Worm (Caenorhabditis elegans): ENCODE data around the gene srlf-35.

srlf-35 gene

ce11 chrV:477664-478212 lies 26.1 kb upstream of the srlf-35 start, which contains the start of gene nhr-55:
nhr-55 (plus strand) TSS chrV:478162.
- TF ChIP-seq Y48G9A.11 (GFP tag; IDR thresholded peaks at IDR 0.05) = no peak
- TF ChIP-seq pqm-1 (tag; optimal IDR thresholded peaks at IDR 0.05) = peak; percentile 68
- TF ChIP-seq nhr-28 (tag; optimal IDR thresholded peaks at IDR 0.05) = peak; percentile 91
- peak; percentile 36 for TF ChIP-seq dve-1 (tag; optimal IDR thresholded peaks at IDR 0.05; ENCODE audit: insufficient read depth)
- no peak for TF ChIP-seq ZK546.5 (tag; optimal IDR thresholded peaks at IDR 0.05)
- 0 out of 2 replicates have a peak, but pooled peaks have one; percentile 12 for TF ChIP-seq lin-1 (GFP tag; IDR thresholded peaks at IDR 0.05)
- peak; percentile 50 for TF ChIP-seq hlh-11 (tag; optimal IDR thresholded peaks at IDR 0.05)
- TF ChIP-seq nhr-77 (tag; optimal IDR thresholded peaks at IDR 0.05) = peak; percentile 24
- TF ChIP-seq daf-16 (GFP tag; optimal IDR thresholded peaks at IDR 0.05) = no peak
- TF ChIP-seq daf-16 (tag; optimal IDR thresholded peaks at IDR 0.05) = peak; percentile 63
- no peak for TF ChIP-seq mxl-2 (GFP tag; conservative IDR thresholded peaks at IDR 0.05)
- TF ChIP-seq dmd-6 (GFP tag; IDR thresholded peaks at IDR 0.05) = peak; percentile 87
- no peak for TF ChIP-seq Y5F2A.4 (GFP tag; optimal IDR thresholded peaks at IDR 0.05)

ce11 chrV:479046-479445 lies 24.8 kb upstream of the srlf-35 start:
- no peak for TF ChIP-seq ceh-62 (tag; optimal IDR thresholded peaks at IDR 0.05)
- no peak for TF ChIP-seq arid-1 (GFP tag; conservative IDR thresholded peaks at IDR 0.05)
- no peak for TF ChIP-seq R02D3.7 (tag; optimal IDR thresholded peaks at IDR 0.05)
- TF ChIP-seq pqm-1 (tag; optimal IDR thresholded peaks at IDR 0.05) = no peak
- no peak for TF ChIP-seq madf-5 (GFP tag; IDR thresholded peaks at IDR 0.05)
- no peak for TF ChIP-seq T20F7.1 (GFP tag; optimal IDR thresholded peaks at IDR 0.05)
- no peak for TF ChIP-seq hlh-30 (tag; optimal IDR thresholded peaks at IDR 0.05; ENCODE audit: insufficient read depth)
- TF ChIP-seq aha-1 (tag) = peak; percentile 38
- no peak for TF ChIP-seq attf-4 (tag; optimal IDR thresholded peaks at IDR 0.05)
- TF ChIP-seq duxl-1 (tag; optimal IDR thresholded peaks at IDR 0.05; ENCODE audit: poor library complexity) = no peak
- TF ChIP-seq dmd-6 (GFP tag; IDR thresholded peaks at IDR 0.05) = peak; percentile 60
- no peak for TF ChIP-seq dve-1 (tag; optimal IDR thresholded peaks at IDR 0.05; ENCODE audit: insufficient read depth)
- peak in 1 of 2 experiments; percentile 97 for TF ChIP-seq unc-62 (GFP tag; optimal IDR thresholded peaks at IDR 0.05 in 1 of 2)
- TF ChIP-seq unc-62 (tag; optimal IDR thresholded peaks at IDR 0.05) = no peak
- no peak for TF ChIP-seq nhr-28 (tag; optimal IDR thresholded peaks at IDR 0.05)
- no peak for TF ChIP-seq nhr-10 (tag; optimal IDR thresholded peaks at IDR 0.05)
- TF ChIP-seq nhr-41 (GFP tag; IDR thresholded peaks at IDR 0.05) = no peak
- no peak for TF ChIP-seq egl-27 (tag; optimal IDR thresholded peaks at IDR 0.05)
- TF ChIP-seq mxl-2 (GFP tag; conservative IDR thresholded peaks at IDR 0.05) = no peak

ce11 chrV:482860-483259 lies 21.0 kb upstream of the srlf-35 start:
- TF ChIP-seq snpc-4 (tag; optimal IDR thresholded peaks at IDR 0.05) (no peak), dmd-6 (GFP tag; IDR thresholded peaks at IDR 0.05) (0 out of 2 replicates have a peak, but pooled peaks have one; percentile 24), egl-27 (tag; optimal IDR thresholded peaks at IDR 0.05) (no peak), daf-12 (tag; optimal IDR thresholded peaks at IDR 0.05) (no peak)

- TF ChIP-seq nhr-28 (tag; optimal IDR thresholded peaks at IDR 0.05) (peak; percentile 91), Y105C5A.15 (GFP tag; IDR thresholded peaks at IDR 0.05) (no peak), dve-1 (tag; optimal IDR thresholded peaks at IDR 0.05; ENCODE audit: insufficient read depth) (peak; percentile 65), php-3 (GFP tag; IDR thresholded peaks at IDR 0.05) (peak; percentile 80), nhr-102 (tag; optimal IDR thresholded peaks at IDR 0.05) (peak; percentile 1), hlh-11 (tag; optimal IDR thresholded peaks at IDR 0.05) (peak; percentile 31), nhr-11 (tag; optimal IDR thresholded peaks at IDR 0.05) (no peak), T20F7.1 (GFP tag; optimal IDR thresholded peaks at IDR 0.05) (no peak), zfp-2 (tag; optimal IDR thresholded peaks at IDR 0.05) (no peak), skn-1 (tag; optimal IDR thresholded peaks at IDR 0.05) (no peak), aha-1 (tag) (peak; percentile 46), daf-16 (GFP tag; optimal IDR thresholded peaks at IDR 0.05) (no peak), daf-16 (tag; optimal IDR thresholded peaks at IDR 0.05) (peak; percentile 86), dmd-6 (GFP tag; IDR thresholded peaks at IDR 0.05) (peak; percentile 57), nhr-77 (tag; optimal IDR thresholded peaks at IDR 0.05) (peak; percentile 48), pqm-1 (tag; optimal IDR thresholded peaks at IDR 0.05) (peak; percentile 81)
Observed at ce11 chrV:483289-483795, 20.5 kb upstream of the srlf-35 start, which contains the start of gene nhr-130. nhr-130 (minus strand) TSS chrV:483339.
